Fruit fly (Drosophila melanogaster) whole organism, embryonic: ENCODE results near the gene CG32225.
A peak's percentile ranks its signal among the peaks of the same experiment; 100 is the strongest.

Source experiments
- Asciz ChIP-seq: fragments of 200-800 bp; sonication (Bioruptor generic); optimal IDR thresholded peaks from 2 replicates; lab custom pipeline; 2017; ENCODE audit warnings: missing biosample characterization, mild to moderate bottlenecking, missing genetic modification characterization, missing genetic modification reagents
- BtbVII ChIP-seq: fragments of 200-800 bp; sonication (Bioruptor generic); optimal IDR thresholded peaks from 3 replicates; lab custom pipeline; 2017; ENCODE audit warnings: missing biosample characterization, mild to moderate bottlenecking, missing genetic modification characterization
- CG10959 ChIP-seq: fragments of 200-800 bp; sonication (Bioruptor generic); IDR thresholded peaks from 2 replicates; pipeline ENCODE4 v1.3.6; 2022; ENCODE audit warnings: missing biosample characterization, missing genetic modification characterization
- CG11504 ChIP-seq: fragments of 200-800 bp; sonication (Bioruptor generic); optimal IDR thresholded peaks from 3 replicates; lab custom pipeline; 2019; ENCODE audit warnings: missing biosample characterization, mild to moderate bottlenecking, missing genetic modification characterization, moderate library complexity
- CG11696 ChIP-seq: fragments of 200-800 bp; sonication (Bioruptor generic); IDR thresholded peaks from 2 replicates; pipeline ENCODE4 v1.3.6; 2022; ENCODE audit warnings: missing biosample characterization, missing genetic modification characterization
- CG12071 ChIP-seq: fragments of 200-800 bp; sonication (Bioruptor generic); optimal IDR thresholded peaks from 3 replicates; lab custom pipeline; 2018; ENCODE audit warnings: missing biosample characterization, mild to moderate bottlenecking, missing genetic modification characterization
- CG12104 ChIP-seq: fragments of 200-800 bp; sonication (Bioruptor generic); optimal IDR thresholded peaks from 3 replicates; lab custom pipeline; 2016; ENCODE audit warnings: missing biosample characterization, missing genetic modification characterization
- CG13287 ChIP-seq: fragments of 200-800 bp; sonication (Bioruptor generic); IDR thresholded peaks from 2 replicates; pipeline ENCODE4 v1.3.6; 2022; ENCODE audit warnings: missing biosample characterization, missing genetic modification characterization; ENCODE audit not compliant: partially characterized antibody
- CG17568 ChIP-seq: fragments of 200-800 bp; sonication (Bioruptor generic); optimal IDR thresholded peaks from 2 replicates; lab custom pipeline; 2018; ENCODE audit warnings: missing biosample characterization, mild to moderate bottlenecking, missing genetic modification characterization, moderate library complexity
- CG18619 ChIP-seq: fragments of 200-800 bp; sonication (Bioruptor generic); optimal IDR thresholded peaks from 3 replicates; lab custom pipeline; 2017; ENCODE audit warnings: missing biosample characterization, mild to moderate bottlenecking, missing genetic modification characterization
- CG2889 ChIP-seq: fragments of 200-800 bp; sonication (Bioruptor generic); IDR thresholded peaks from 3 replicates; pipeline ENCODE4 v1.3.6; 2022; ENCODE audit warnings: missing biosample characterization, missing genetic modification characterization
- CG30431 ChIP-seq: fragments of 200-800 bp; sonication (Bioruptor generic); optimal IDR thresholded peaks from 2 replicates; lab custom pipeline; 2017; ENCODE audit warnings: missing biosample characterization, missing genetic modification characterization
- CG31365 ChIP-seq: fragments of 200-800 bp; sonication (Bioruptor generic); optimal IDR thresholded peaks from 2 replicates; lab custom pipeline; 2018; ENCODE audit warnings: missing biosample characterization, mild to moderate bottlenecking, missing genetic modification characterization
- CG3163 ChIP-seq: fragments of 200-800 bp; sonication (Bioruptor generic); optimal IDR thresholded peaks from 3 replicates; lab custom pipeline; 2016; ENCODE audit warnings: missing biosample characterization, missing genetic modification characterization
- CG3838 ChIP-seq: fragments of 200-800 bp; sonication (Bioruptor generic); optimal IDR thresholded peaks from 3 replicates; lab custom pipeline; 2016; ENCODE audit warnings: missing biosample characterization, missing genetic modification characterization
- CG4282 ChIP-seq: fragments of 200-800 bp; sonication (Bioruptor generic); optimal IDR thresholded peaks from 2 replicates; lab custom pipeline; 2016; ENCODE audit warnings: missing biosample characterization, missing genetic modification characterization
- CG43689 ChIP-seq: fragments of 200-800 bp; sonication (Bioruptor generic); IDR thresholded peaks from 2 replicates; pipeline ENCODE4 v1.3.6; 2022; ENCODE audit warnings: missing biosample characterization, missing genetic modification characterization
- CG4820 ChIP-seq: fragments of 200-800 bp; sonication (Bioruptor generic); optimal IDR thresholded peaks from 3 replicates; lab custom pipeline; 2016; ENCODE audit warnings: missing biosample characterization, missing genetic modification characterization
- CG5245 ChIP-seq: fragments of 200-800 bp; sonication (Bioruptor generic); optimal IDR thresholded peaks from 3 replicates; lab custom pipeline; 2016; ENCODE audit warnings: missing biosample characterization, missing genetic modification characterization
- CG6683 ChIP-seq: fragments of 200-800 bp; sonication (Bioruptor generic); optimal IDR thresholded peaks from 2 replicates; lab custom pipeline; 2017; ENCODE audit warnings: missing biosample characterization, mild to moderate bottlenecking, missing genetic modification characterization, missing genetic modification reagents
- CG6854 ChIP-seq: fragments of 200-800 bp; sonication (Bioruptor generic); optimal IDR thresholded peaks from 3 replicates; lab custom pipeline; 2017; ENCODE audit warnings: missing biosample characterization, mild to moderate bottlenecking, missing genetic modification characterization
- CG8478 ChIP-seq: fragments of >200 bp; optimal IDR thresholded peaks from 2 replicates; lab custom pipeline; 2018
- CG9215 ChIP-seq: fragments of 200-800 bp; sonication (Bioruptor generic); IDR thresholded peaks from 2 replicates; pipeline ENCODE4 v1.3.6; 2022; ENCODE audit warnings: missing biosample characterization, missing genetic modification characterization
- CG9727 ChIP-seq: fragments of 200-800 bp; sonication (Bioruptor generic); optimal IDR thresholded peaks from 3 replicates; lab custom pipeline; 2017; ENCODE audit warnings: missing biosample characterization, mild to moderate bottlenecking, missing genetic modification characterization
- CG9817 ChIP-seq: fragments of 200-800 bp; sonication (Bioruptor generic); optimal IDR thresholded peaks from 2 replicates; lab custom pipeline; 2018; ENCODE audit warnings: missing biosample characterization, mild to moderate bottlenecking, missing genetic modification characterization, moderate library complexity
- CG9932 ChIP-seq: fragments of 200-800 bp; sonication (Bioruptor generic); IDR thresholded peaks from 2 replicates; pipeline ENCODE4 v1.3.6; 2022; ENCODE audit warnings: missing biosample characterization, missing genetic modification characterization
- D ChIP-seq, 2 experiments: fragments of 200-800 bp in 1 of 2; fragments of >200 bp in 1 of 2; sonication (Bioruptor generic) in 1 of 2; optimal IDR thresholded peaks; 2 replicates in 1 of 2; 3 replicates in 1 of 2; lab custom pipeline; 2017; ENCODE audit warnings: mild to moderate bottlenecking in 1 of 2, missing biosample characterization in 1 of 2, missing genetic modification characterization in 1 of 2, missing genetic modification reagents in 1 of 2
- HLH4C ChIP-seq: fragments of 200-800 bp; sonication (Bioruptor generic); IDR thresholded peaks from 3 replicates; pipeline ENCODE4 v1.3.6; 2022; ENCODE audit warnings: missing biosample characterization, missing genetic modification characterization; ENCODE audit not compliant: partially characterized antibody
- HLH54F ChIP-seq: fragments of 200-800 bp; sonication (Bioruptor generic); optimal IDR thresholded peaks from 3 replicates; lab custom pipeline; 2016; ENCODE audit warnings: missing biosample characterization, missing genetic modification characterization
- ase ChIP-seq: fragments of 200-800 bp; sonication (Bioruptor generic); IDR thresholded peaks from 3 replicates; pipeline ENCODE4 v1.3.6; 2022; ENCODE audit warnings: missing biosample characterization, missing genetic modification characterization
- ato ChIP-seq: fragments of 200-800 bp; sonication (Bioruptor generic); IDR thresholded peaks from 2 replicates; pipeline ENCODE4 v1.3.6; 2022; ENCODE audit warnings: missing biosample characterization, missing genetic modification characterization; ENCODE audit not compliant: partially characterized antibody
- bigmax ChIP-seq: fragments of 200-800 bp; sonication (Bioruptor generic); optimal IDR thresholded peaks from 2 replicates; lab custom pipeline; 2018; ENCODE audit warnings: missing biosample characterization, mild to moderate bottlenecking, missing genetic modification characterization
- cad ChIP-seq: fragments of >200 bp; optimal IDR thresholded peaks from 2 replicates; lab custom pipeline; 2017; ENCODE audit warnings: missing biosample characterization, missing genetic modification characterization
- emc ChIP-seq: fragments of 200-800 bp; sonication (Bioruptor generic); optimal IDR thresholded peaks from 2 replicates; lab custom pipeline; 2016; ENCODE audit warnings: missing biosample characterization, missing genetic modification characterization
- fd102C ChIP-seq: fragments of 200-800 bp; sonication (Bioruptor generic); optimal IDR thresholded peaks from 2 replicates; lab custom pipeline; 2018; ENCODE audit warnings: missing biosample characterization, mild to moderate bottlenecking, missing genetic modification characterization, moderate library complexity
- fd96Cb ChIP-seq: fragments of 200-800 bp; sonication (Bioruptor generic); optimal IDR thresholded peaks from 2 replicates; lab custom pipeline; 2018; ENCODE audit warnings: missing biosample characterization, mild to moderate bottlenecking, missing genetic modification characterization, moderate library complexity
- lab ChIP-seq: fragments of 200-800 bp; sonication (Bioruptor generic); optimal IDR thresholded peaks from 3 replicates; lab custom pipeline; 2017; ENCODE audit warnings: missing biosample characterization, missing genetic modification characterization, mild to moderate bottlenecking, moderate library complexity, missing genetic modification reagents
- mirr ChIP-seq: fragments of 200-800 bp; sonication (Bioruptor generic); optimal IDR thresholded peaks from 3 replicates; lab custom pipeline; 2018; ENCODE audit warnings: missing biosample characterization, mild to moderate bottlenecking, missing genetic modification characterization
- pfk ChIP-seq: fragments of 200-800 bp; sonication (Bioruptor generic); optimal IDR thresholded peaks from 2 replicates; lab custom pipeline; 2018; ENCODE audit warnings: missing biosample characterization, mild to moderate bottlenecking, missing genetic modification characterization, moderate library complexity
- pho ChIP-seq: fragments of 200-800 bp; sonication (Bioruptor generic); optimal IDR thresholded peaks from 2 replicates; lab custom pipeline; 2016; ENCODE audit warnings: missing biosample characterization, missing genetic modification characterization
- prd ChIP-seq, 3 experiments: fragments of >200 bp in 2 of 3; fragments of 200-800 bp in 1 of 3; sonication (Bioruptor generic) in 1 of 3; optimal IDR thresholded peaks in 2 of 3; IDR thresholded peaks in 1 of 3; 2 replicates in 2 of 3; 3 replicates in 1 of 3; pipeline versions ENCODE4 v1.3.6 to Lab custom; 2017 to 2022; ENCODE audit warnings: missing biosample characterization in 1 of 3, missing genetic modification characterization in 1 of 3
- pum ChIP-seq: fragments of 200-800 bp; sonication (Bioruptor generic); optimal IDR thresholded peaks from 2 replicates; lab custom pipeline; 2016; ENCODE audit warnings: missing biosample characterization, missing genetic modification characterization
- row ChIP-seq: fragments of 200-800 bp; sonication (Bioruptor generic); IDR thresholded peaks from 3 replicates; pipeline ENCODE4 v1.3.6; 2022; ENCODE audit warnings: missing biosample characterization, missing genetic modification characterization
- sens-2 ChIP-seq: fragments of 200-800 bp; sonication (Bioruptor generic); IDR thresholded peaks from 2 replicates; pipeline ENCODE4 v1.3.6; 2022; ENCODE audit warnings: missing biosample characterization, missing genetic modification characterization
- sqz ChIP-seq: fragments of 200-800 bp; sonication (Bioruptor generic); optimal IDR thresholded peaks from 3 replicates; lab custom pipeline; 2018; ENCODE audit warnings: missing biosample characterization, mild to moderate bottlenecking, missing genetic modification characterization
- sug ChIP-seq: fragments of 200-800 bp; optimal IDR thresholded peaks from 2 replicates; lab custom pipeline; 2019; ENCODE audit warnings: missing biosample characterization, mild to moderate bottlenecking, missing genetic modification characterization, moderate library complexity
- usp ChIP-seq: fragments of >200 bp; optimal IDR thresholded peaks from 2 replicates; lab custom pipeline; 2017; ENCODE audit warnings: missing biosample characterization, missing genetic modification characterization
- z ChIP-seq: fragments of 200-800 bp; sonication (Bioruptor generic); IDR thresholded peaks from 3 replicates; pipeline ENCODE4 v1.3.6; 2022; ENCODE audit warnings: missing biosample characterization, missing genetic modification characterization

CG32225 gene

DNA sequence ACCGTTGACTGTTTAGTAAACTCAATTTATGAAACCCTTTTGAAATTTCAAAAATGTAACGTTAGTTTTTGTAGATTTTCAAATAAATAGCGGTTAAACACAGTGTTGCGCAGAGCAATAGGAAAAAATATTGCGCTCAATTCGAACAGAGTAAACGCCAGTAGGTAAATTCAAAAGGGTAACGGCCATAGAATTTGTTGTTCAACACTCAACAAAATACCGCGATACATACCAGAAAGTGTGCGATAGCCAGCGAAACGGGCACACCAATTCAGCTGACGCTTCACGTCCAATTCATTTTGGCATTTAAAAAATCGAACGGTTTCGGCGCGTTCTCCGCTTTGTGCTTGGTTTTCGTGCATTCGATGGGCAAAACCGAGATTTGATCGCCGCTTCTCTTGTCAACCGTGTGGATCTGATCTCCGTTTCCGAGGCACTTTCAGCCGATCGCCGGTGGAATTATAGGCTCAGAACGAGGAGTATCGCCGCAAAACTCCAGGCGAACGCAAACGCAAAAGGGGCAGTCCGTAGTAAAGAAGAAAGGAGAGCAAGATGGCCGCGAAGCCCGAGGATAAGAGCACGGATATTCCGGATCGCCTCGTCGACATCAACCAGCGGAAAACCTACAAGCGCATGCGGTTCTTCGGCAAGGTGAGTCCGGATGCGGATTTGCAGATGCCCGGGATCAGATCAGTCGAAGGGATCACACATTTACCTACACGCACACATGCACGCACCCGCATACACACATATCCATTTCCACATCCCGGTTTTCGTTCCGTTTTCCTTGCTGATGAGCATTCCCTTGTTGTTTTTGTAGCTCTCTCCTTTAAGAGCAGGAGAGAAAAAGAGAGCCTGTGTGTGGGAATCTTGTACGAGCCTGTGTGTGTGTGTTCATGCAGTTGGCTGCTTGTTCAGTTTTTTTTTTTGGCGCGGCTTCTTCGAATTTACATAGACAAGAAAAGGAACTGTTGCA, 4.0 kb upstream of the CG32225 start (continued):
- TF ChIP-seq CG12104 (GFP tag; lab: Kevin White, UChicago) (no peak), sqz (no peak), pfk (GFP tag; lab: Kevin White, UChicago) (peak; percentile 73), prd (optimal IDR thresholded peaks at IDR 0.05; lab: Kevin White, UChicago) (no peak), prd (GFP tag; IDR thresholded peaks at IDR 0.05; lab: Robert Waterston, UW) (peak; percentile 16; the same call in 1 of the 3 replicates), CG9727 (GFP tag; lab: Kevin White, UChicago) (peak; percentile 34), CG4820 (GFP tag; lab: Kevin White, UChicago) (no peak), CG11696 (GFP tag; lab: Robert Waterston, UW) (no peak), cad (no peak), pho (peak; percentile 61), Asciz (GFP tag; lab: Kevin White, UChicago) (no peak), BtbVII (no peak), HLH4C (peak; percentile 71), CG6683 (GFP tag; lab: Kevin White, UChicago) (no peak), CG17568 (no peak), CG6854 (no peak), fd96Cb (no peak), pum (GFP tag; lab: Kevin White, UChicago) (peak; percentile 60), CG2889 (no peak), lab (GFP tag; lab: Kevin White, UChicago) (no peak), CG13287 (GFP tag; lab: Robert Waterston, UW) (peak; percentile 91), CG31365 (tag; lab: Kevin White, UChicago) (no peak), sug (tag; lab: Kevin White, UChicago) (peak; percentile 46), ato (GFP tag; lab: Robert Waterston, UW) (peak; percentile 78), CG9215 (GFP tag; lab: Robert Waterston, UW) (no peak), CG43689 (GFP tag; lab: Robert Waterston, UW) (no peak), emc (GFP tag; lab: Kevin White, UChicago) (peak; percentile 39), usp (GFP tag; lab: Kevin White, UChicago) (no peak), CG10959 (GFP tag; lab: Robert Waterston, UW) (0 out of 2 replicates have a peak, but pooled peaks have one; percentile 22), CG18619 (GFP tag; lab: Kevin White, UChicago) (no peak), D (optimal IDR thresholded peaks at IDR 0.05; lab: Kevin White, UChicago) (peak; percentile 72), D (GFP tag; optimal IDR thresholded peaks at IDR 0.05; lab: Kevin White, UChicago) (no peak), CG4282 (GFP tag; lab: Kevin White, UChicago) (peak; percentile 69), HLH54F (GFP tag; lab: Kevin White, UChicago) (peak; percentile 65), CG12071 (GFP tag; lab: Kevin White, UChicago) (no peak), z (GFP tag; lab: Robert Waterston, UW) (no peak), mirr (GFP tag; lab: Kevin White, UChicago) (no peak), row (GFP tag; lab: Robert Waterston, UW) (peak; percentile 49; the same call in 2 of the 3 replicates), CG30431 (no peak), CG9817 (tag; lab: Kevin White, UChicago) (no peak), ase (GFP tag; lab: Robert Waterston, UW) (no peak), CG3838 (GFP tag; lab: Kevin White, UChicago) (no peak), CG8478 (lab: Kevin White, UChicago) (peak; percentile 71), bigmax (GFP tag; lab: Kevin White, UChicago) (peak; percentile 18), CG5245 (GFP tag; lab: Kevin White, UChicago) (no peak), CG9932 (peak; percentile 79), CG3163 (GFP tag; lab: Kevin White, UChicago) (peak; percentile 44), CG11504 (tag; lab: Kevin White, UChicago) (no peak), sens-2 (GFP tag; lab: Robert Waterston, UW) (no peak), fd102C (GFP tag; lab: Kevin White, UChicago) (no peak)
